Worm (Caenorhabditis elegans) whole organism, L1 larva: Measurements from ENCODE around the gene ins-2.

Source experiments
- ces-1 ChIP-seq: fragments of 150-350 bp; optimal IDR thresholded peaks from 2 replicates; lab custom pipeline; 2014; ENCODE audit warnings: missing biosample characterization, missing genetic modification reagents, missing genetic modification characterization
- fkh-10 ChIP-seq: sonication (generic microtip); optimal IDR thresholded peaks from 2 replicates; lab custom pipeline; 2017; ENCODE audit warnings: missing biosample characterization, missing genetic modification reagents, missing genetic modification characterization
- fos-1 ChIP-seq: fragments of 150-350 bp; optimal IDR thresholded peaks from 2 replicates; lab custom pipeline; 2014; ENCODE audit warnings: missing biosample characterization, missing genetic modification characterization
- grh-1 ChIP-seq: fragments of 200-800 bp; sonication (Bioruptor generic); IDR thresholded peaks from 2 replicates; pipeline ENCODE4 v1.3.6; 2022; ENCODE audit warnings: missing genetic modification reagents, missing genetic modification characterization, missing compliant biosample characterization
- hpl-2 ChIP-seq: fragments of 150-350 bp; optimal IDR thresholded peaks from 2 replicates; lab custom pipeline; 2014; ENCODE audit warnings: missing biosample characterization, missing genetic modification reagents, missing genetic modification characterization
- mdl-1 ChIP-seq, 2 experiments: fragments of 150-350 bp; optimal IDR thresholded peaks; 2 replicates each; lab custom pipeline; 2014 to 2017; ENCODE audit warnings: missing biosample characterization in 2 of 2, missing genetic modification characterization in 2 of 2, inconsistent platforms in 1 of 2
- nhr-28 ChIP-seq: fragments of 150-350 bp; optimal IDR thresholded peaks from 2 replicates; lab custom pipeline; 2014; ENCODE audit warnings: missing biosample characterization, missing genetic modification characterization
- nhr-71 ChIP-seq: sonication (generic microtip); optimal IDR thresholded peaks from 2 replicates; lab custom pipeline; 2016; ENCODE audit warnings: mild to moderate bottlenecking, missing genetic modification characterization, moderate library complexity, missing compliant biosample characterization
- nhr-76 ChIP-seq: sonication (generic microtip); optimal IDR thresholded peaks from 2 replicates; lab custom pipeline; 2017; ENCODE audit warnings: missing biosample characterization, missing genetic modification characterization
- rnt-1 ChIP-seq: sonication (generic microtip); optimal IDR thresholded peaks from 2 replicates; lab custom pipeline; 2016; ENCODE audit warnings: mild to moderate bottlenecking, missing genetic modification characterization, moderate library complexity, missing compliant biosample characterization
- unc-62 ChIP-seq: fragments of 150-350 bp; optimal IDR thresholded peaks from 2 replicates; lab custom pipeline; 2014; ENCODE audit warnings: missing biosample characterization, missing genetic modification reagents, missing genetic modification characterization
- unc-86 ChIP-seq: sonication (generic microtip); optimal IDR thresholded peaks from 2 replicates; lab custom pipeline; 2016; ENCODE audit warnings: missing genetic modification characterization, missing compliant biosample characterization
- ztf-11 ChIP-seq, 2 experiments: sonication (generic microtip); optimal IDR thresholded peaks; 2 replicates each; lab custom pipeline; 2016 to 2017; ENCODE audit warnings: missing genetic modification characterization in 2 of 2, missing biosample characterization in 1 of 2, missing compliant biosample characterization in 1 of 2

ce11 chrII:5956583-5956982, 31.7 kb upstream of the ins-2 start, which contains the start of gene casy-1:
- TF ChIP-seq rnt-1 (tag; lab: Kevin White, UChicago) (no peak), nhr-28 (tag; lab: Kevin White, UChicago) (no peak), fkh-10 (GFP tag; lab: Kevin White, UChicago) (no peak), unc-62 (GFP tag; lab: Kevin White, UChicago) (no peak), hpl-2 (GFP tag; lab: Kevin White, UChicago) (no peak), nhr-71 (no peak), ces-1 (GFP tag; lab: Kevin White, UChicago) (no peak), nhr-76 (tag; lab: Kevin White, UChicago) (no peak), mdl-1 (tag; optimal IDR thresholded peaks at IDR 0.05; lab: Kevin White, UChicago) (no peak), fos-1 (no peak), grh-1 (GFP tag; lab: Robert Waterston, UW) (no peak), ztf-11 (tag; optimal IDR thresholded peaks at IDR 0.05; lab: Kevin White, UChicago) (no peak), unc-86 (tag; lab: Kevin White, UChicago) (no peak)
